Worm (Caenorhabditis elegans) whole organism, L1 larva: Measurements from ENCODE around the gene rps-14.

Experiments used
- C34B4.2 ChIP-seq: sonication (generic microtip); optimal IDR thresholded peaks from 2 replicates; lab custom pipeline; 2017; ENCODE audit warnings: mild to moderate bottlenecking, missing genetic modification characterization, missing compliant biosample characterization
- F16B12.6 ChIP-seq: fragments of 150-350 bp; optimal IDR thresholded peaks from 2 replicates; lab custom pipeline; 2014; ENCODE audit warnings: missing biosample characterization, missing genetic modification characterization
- Y116A8C.19 ChIP-seq: sonication (generic microtip); optimal IDR thresholded peaks from 2 replicates; lab custom pipeline; 2016; ENCODE audit warnings: missing compliant biosample characterization, missing genetic modification characterization, borderline replicate concordance
- aha-1 ChIP-seq: fragments of 150-350 bp; optimal IDR thresholded peaks from 2 replicates; lab custom pipeline; 2014; ENCODE audit warnings: missing biosample characterization, missing genetic modification characterization
- aly-2 ChIP-seq: fragments of 150-350 bp; optimal IDR thresholded peaks from 2 replicates; lab custom pipeline; 2014; ENCODE audit warnings: missing biosample characterization, missing genetic modification characterization
- ama-1 ChIP-seq: fragments of 150-350 bp; optimal IDR thresholded peaks from 2 replicates; lab custom pipeline; 2014
- blmp-1 ChIP-seq: fragments of 150-350 bp; optimal IDR thresholded peaks from 2 replicates; lab custom pipeline; 2014; ENCODE audit warnings: missing biosample characterization, missing genetic modification characterization
- ceh-8 ChIP-seq: fragments of 200-800 bp; sonication (Bioruptor generic); optimal IDR thresholded peaks from 2 replicates; lab custom pipeline; 2018; ENCODE audit warnings: mild to moderate bottlenecking, missing genetic modification characterization, moderate library complexity, missing compliant biosample characterization
- ceh-88 ChIP-seq: fragments of 200-800 bp; sonication (Bioruptor generic); IDR thresholded peaks from 2 replicates; pipeline ENCODE4 v1.3.6; 2022; ENCODE audit warnings: missing genetic modification characterization, missing compliant biosample characterization
- ceh-90 ChIP-seq: sonication (generic microtip); optimal IDR thresholded peaks from 2 replicates; lab custom pipeline; 2016; ENCODE audit warnings: missing genetic modification characterization, missing compliant biosample characterization
- ces-1 ChIP-seq: fragments of 150-350 bp; optimal IDR thresholded peaks from 2 replicates; lab custom pipeline; 2014; ENCODE audit warnings: missing biosample characterization, missing genetic modification reagents, missing genetic modification characterization
- dsc-1 ChIP-seq: sonication (generic microtip); optimal IDR thresholded peaks from 2 replicates; lab custom pipeline; 2016; ENCODE audit warnings: mild to moderate bottlenecking, missing genetic modification characterization, missing compliant biosample characterization
- efl-3 ChIP-seq: fragments of 200-800 bp; sonication (Bioruptor generic); optimal IDR thresholded peaks from 2 replicates; lab custom pipeline; 2018; ENCODE audit warnings: mild to moderate bottlenecking, missing genetic modification characterization, missing compliant biosample characterization
- egl-13 ChIP-seq: sonication (generic microtip); optimal IDR thresholded peaks from 2 replicates; lab custom pipeline; 2016; ENCODE audit warnings: missing genotype, missing genetic modification reagents, missing genetic modification characterization, missing compliant biosample characterization
- elt-2 ChIP-seq: sonication (generic microtip); optimal IDR thresholded peaks from 2 replicates; lab custom pipeline; 2016; ENCODE audit warnings: missing genetic modification characterization, mild to moderate bottlenecking, inconsistent platforms, missing compliant biosample characterization, missing genetic modification reagents
- ets-5 ChIP-seq: fragments of 200-800 bp; sonication (Bioruptor generic); IDR thresholded peaks from 2 replicates; pipeline ENCODE4 v1.3.6; 2022; ENCODE audit warnings: missing genetic modification characterization, missing compliant biosample characterization
- fkh-10 ChIP-seq: sonication (generic microtip); optimal IDR thresholded peaks from 2 replicates; lab custom pipeline; 2017; ENCODE audit warnings: missing biosample characterization, missing genetic modification reagents, missing genetic modification characterization
- fkh-4 ChIP-seq: sonication (generic microtip); optimal IDR thresholded peaks from 2 replicates; lab custom pipeline; 2016; ENCODE audit warnings: missing compliant biosample characterization, missing genetic modification characterization, borderline replicate concordance
- grh-1 ChIP-seq: fragments of 200-800 bp; sonication (Bioruptor generic); IDR thresholded peaks from 2 replicates; pipeline ENCODE4 v1.3.6; 2022; ENCODE audit warnings: missing genetic modification reagents, missing genetic modification characterization, missing compliant biosample characterization
- irx-1 ChIP-seq: sonication (generic microtip); optimal IDR thresholded peaks from 2 replicates; lab custom pipeline; 2016; ENCODE audit warnings: missing genetic modification characterization, missing compliant biosample characterization
- lin-35 ChIP-seq, 2 experiments: fragments of 150-350 bp; optimal IDR thresholded peaks; 2 replicates each; lab custom pipeline; 2014; ENCODE audit warnings: missing biosample characterization in 2 of 2, missing genetic modification characterization in 2 of 2, missing genetic modification reagents in 2 of 2
- lin-39 ChIP-seq: fragments of 150-350 bp; optimal IDR thresholded peaks from 2 replicates; lab custom pipeline; 2014; ENCODE audit warnings: missing biosample characterization, missing genetic modification reagents, missing genetic modification characterization
- lir-3 ChIP-seq: sonication (generic microtip); optimal IDR thresholded peaks from 2 replicates; lab custom pipeline; 2016; ENCODE audit warnings: mild to moderate bottlenecking, missing genetic modification characterization, moderate library complexity, missing compliant biosample characterization; ENCODE audit not compliant: poor library complexity
- mdl-1 ChIP-seq, 2 experiments: fragments of 150-350 bp; optimal IDR thresholded peaks; 2 replicates each; lab custom pipeline; 2014 to 2017; ENCODE audit warnings: missing biosample characterization in 2 of 2, missing genetic modification characterization in 2 of 2, inconsistent platforms in 1 of 2
- mef-2 ChIP-seq: fragments of 150-350 bp; optimal IDR thresholded peaks from 2 replicates; lab custom pipeline; 2014; ENCODE audit warnings: missing biosample characterization, missing genetic modification characterization
- mep-1 ChIP-seq: fragments of 150-350 bp; optimal IDR thresholded peaks from 2 replicates; lab custom pipeline; 2014; ENCODE audit warnings: missing biosample characterization, missing genetic modification characterization
- nhr-19 ChIP-seq: fragments of 200-800 bp; sonication (Bioruptor generic); conservative IDR thresholded peaks from 2 replicates; pipeline ENCODE4 v1.3.6; 2022; ENCODE audit warnings: missing genetic modification characterization, missing compliant biosample characterization
- nhr-237 ChIP-seq: fragments of 150-350 bp; optimal IDR thresholded peaks from 2 replicates; lab custom pipeline; 2014; ENCODE audit warnings: missing biosample characterization, missing genetic modification characterization
- nhr-28 ChIP-seq: fragments of 150-350 bp; optimal IDR thresholded peaks from 2 replicates; lab custom pipeline; 2014; ENCODE audit warnings: missing biosample characterization, missing genetic modification characterization
- nhr-71 ChIP-seq: sonication (generic microtip); optimal IDR thresholded peaks from 2 replicates; lab custom pipeline; 2016; ENCODE audit warnings: mild to moderate bottlenecking, missing genetic modification characterization, moderate library complexity, missing compliant biosample characterization
- nhr-77 ChIP-seq: fragments of 150-350 bp; optimal IDR thresholded peaks from 2 replicates; lab custom pipeline; 2014; ENCODE audit warnings: missing biosample characterization, missing genetic modification characterization
- nhr-84 ChIP-seq: sonication (generic microtip); optimal IDR thresholded peaks from 2 replicates; lab custom pipeline; 2017; ENCODE audit warnings: missing biosample characterization, missing genetic modification characterization
- nhr-85 ChIP-seq: sonication (generic microtip); peaks from one replicate; lab custom pipeline; 2016; ENCODE audit warnings: missing genetic modification characterization, inconsistent platforms, missing compliant biosample characterization
- nhr-90 ChIP-seq: sonication (generic microtip); optimal IDR thresholded peaks from 2 replicates; lab custom pipeline; 2016; ENCODE audit warnings: mild to moderate bottlenecking, missing genetic modification characterization, missing compliant biosample characterization; ENCODE audit not compliant: poor library complexity
- rnt-1 ChIP-seq: sonication (generic microtip); optimal IDR thresholded peaks from 2 replicates; lab custom pipeline; 2016; ENCODE audit warnings: mild to moderate bottlenecking, missing genetic modification characterization, moderate library complexity, missing compliant biosample characterization
- snu-23 ChIP-seq: sonication (generic microtip); optimal IDR thresholded peaks from 2 replicates; lab custom pipeline; 2016; ENCODE audit warnings: missing genetic modification characterization, missing compliant biosample characterization
- sox-4 ChIP-seq: sonication (generic microtip); optimal IDR thresholded peaks from 2 replicates; lab custom pipeline; 2016; ENCODE audit warnings: missing genetic modification characterization, missing compliant biosample characterization
- sptf-1 ChIP-seq: fragments of 150-350 bp; optimal IDR thresholded peaks from 2 replicates; lab custom pipeline; 2014; ENCODE audit warnings: missing biosample characterization, missing genetic modification characterization
- sup-37 ChIP-seq: fragments of 200-800 bp; sonication (Bioruptor generic); optimal IDR thresholded peaks from 2 replicates; lab custom pipeline; 2018; ENCODE audit warnings: mild to moderate bottlenecking, missing genetic modification characterization, missing compliant biosample characterization
- tbx-2 ChIP-seq: sonication (generic microtip); optimal IDR thresholded peaks from 2 replicates; lab custom pipeline; 2016; ENCODE audit warnings: missing genetic modification characterization, missing compliant biosample characterization
- unc-130 ChIP-seq: fragments of 150-350 bp; optimal IDR thresholded peaks from 2 replicates; lab custom pipeline; 2017; ENCODE audit warnings: missing biosample characterization, missing genetic modification characterization, inconsistent platforms
- unc-30 ChIP-seq: sonication (generic microtip); optimal IDR thresholded peaks from 2 replicates; lab custom pipeline; 2017; ENCODE audit warnings: missing biosample characterization, missing genetic modification characterization
- zip-4 ChIP-seq: fragments of 200-800 bp; sonication (Bioruptor generic); optimal IDR thresholded peaks from 2 replicates; lab custom pipeline; 2018; ENCODE audit warnings: mild to moderate bottlenecking, missing genetic modification characterization, moderate library complexity, missing compliant biosample characterization
- ztf-4 ChIP-seq: fragments of 150-350 bp; optimal IDR thresholded peaks from 2 replicates; lab custom pipeline; 2014; ENCODE audit warnings: missing biosample characterization, missing genetic modification characterization

Gene rps-14

ce11 chrIII:7198838-7199237 lies 19.4 kb upstream of the rps-14 start, which contains the start of gene pfd-5 (continued):
- TF ChIP-seq fkh-10: no peak
- TF ChIP-seq F16B12.6: peak; percentile 10
- peak; percentile 49 for TF ChIP-seq blmp-1
- no peak for TF ChIP-seq nhr-237 (tag; lab: Kevin White, UChicago)
- TF ChIP-seq unc-30 (tag; lab: Kevin White, UChicago): no peak
- peak; percentile 94 for TF ChIP-seq lir-3 (tag; lab: Kevin White, UChicago)
- TF ChIP-seq lin-39 (tag; lab: Kevin White, UChicago): no peak
- TF ChIP-seq nhr-19 (GFP tag; lab: Robert Waterston, UW): peak; percentile 77
- no peak for TF ChIP-seq sup-37 (GFP tag; lab: Kevin White, UChicago)
- TF ChIP-seq aly-2: no peak
- peak; percentile 81 for TF ChIP-seq tbx-2
- TF ChIP-seq nhr-90 (tag; lab: Kevin White, UChicago): peak; percentile 84
- TF ChIP-seq fkh-4: peak; percentile 76
- no peak for TF ChIP-seq ama-1
- TF ChIP-seq efl-3 (GFP tag; lab: Kevin White, UChicago): no peak
- TF ChIP-seq mef-2: no peak
- TF ChIP-seq mdl-1 (tag; optimal IDR thresholded peaks at IDR 0.05; lab: Kevin White, UChicago): peak in 1 of 2 experiments; percentile 36
- no peak for TF ChIP-seq nhr-77
- TF ChIP-seq grh-1 (GFP tag; lab: Robert Waterston, UW): no peak
- no peak for TF ChIP-seq nhr-84 (tag; lab: Kevin White, UChicago)
- TF ChIP-seq ces-1 (GFP tag; lab: Kevin White, UChicago): no peak
- TF ChIP-seq rnt-1 (tag; lab: Kevin White, UChicago): peak; percentile 97
- no peak for TF ChIP-seq zip-4 (GFP tag; lab: Kevin White, UChicago)
- no peak for TF ChIP-seq aha-1 (tag; lab: Kevin White, UChicago)
- TF ChIP-seq ceh-90: peak; percentile 93
- TF ChIP-seq ceh-8 (GFP tag; lab: Kevin White, UChicago): no peak
- TF ChIP-seq ceh-88 (GFP tag; lab: Robert Waterston, UW): peak; percentile 34; the same call in 1 of the 2 replicates
- TF ChIP-seq sptf-1 (tag; lab: Kevin White, UChicago): no peak
- peak; percentile 74 for TF ChIP-seq snu-23 (GFP tag; lab: Kevin White, UChicago)
- TF ChIP-seq ets-5 (GFP tag; lab: Robert Waterston, UW): no peak
- peak; percentile 79 for TF ChIP-seq mep-1 (tag; lab: Kevin White, UChicago)
- peak; percentile 91 for TF ChIP-seq nhr-85

- TF ChIP-seq dsc-1 (no peak), snu-23 (GFP tag; lab: Kevin White, UChicago) (no peak), nhr-237 (tag; lab: Kevin White, UChicago) (no peak), fkh-10 (no peak), sox-4 (tag; lab: Kevin White, UChicago) (no peak), zip-4 (GFP tag; lab: Kevin White, UChicago) (no peak), nhr-71 (tag; lab: Kevin White, UChicago) (no peak), egl-13 (no peak), elt-2 (tag; lab: Kevin White, UChicago) (no peak), Y116A8C.19 (tag; lab: Kevin White, UChicago) (no peak), nhr-85 (no peak), unc-130 (no peak), irx-1 (tag; lab: Kevin White, UChicago) (no peak), ztf-4 (tag; lab: Kevin White, UChicago) (no peak), sptf-1 (tag; lab: Kevin White, UChicago) (no peak), nhr-28 (tag; lab: Kevin White, UChicago) (no peak), lin-35 (GFP tag; optimal IDR thresholded peaks at IDR 0.05; lab: Kevin White, UChicago) (no peak), C34B4.2 (tag; lab: Kevin White, UChicago) (no peak), lin-39 (tag; lab: Kevin White, UChicago) (no peak)
- TF ChIP-seq, all 84 proteins: peak for 0
Measured at ce11 chrIII:7197973-7198372, 18.6 kb upstream of the rps-14 start, which contains the start of gene exos-9. Gene exos-9, minus strand, starts transcription at chrIII:7198073.
